Worm (Caenorhabditis elegans): Measurements from ENCODE around the gene ech-5.

Gene ech-5

ce11 chrIV:796521-797073 lies at the start of gene ech-5, which contains the start of gene F56B3.11 (continued):
- no peak for TF ChIP-seq zip-2 (tag; optimal IDR thresholded peaks at IDR 0.05)
- peak; percentile 96 for TF ChIP-seq lin-38 (GFP tag; IDR thresholded peaks at IDR 0.05)
- no peak for TF ChIP-seq Y105C5A.15 (GFP tag; IDR thresholded peaks at IDR 0.05)
- TF ChIP-seq rbr-2 (tag; optimal IDR thresholded peaks at IDR 0.05) = peak; percentile 74
- TF ChIP-seq mxl-3 (GFP tag; optimal IDR thresholded peaks at IDR 0.05) = no peak
- TF ChIP-seq skn-1 (tag; optimal IDR thresholded peaks at IDR 0.05) = no peak
- no peak for TF ChIP-seq ceh-44 (GFP tag; IDR thresholded peaks at IDR 0.05)
- TF ChIP-seq nhr-77 (tag; optimal IDR thresholded peaks at IDR 0.05) = peak; percentile 32
- TF ChIP-seq dpl-1 (GFP tag; optimal IDR thresholded peaks at IDR 0.05) = peak; percentile 76
- no peak for TF ChIP-seq duxl-1 (tag; optimal IDR thresholded peaks at IDR 0.05; ENCODE audit: poor library complexity)
- TF ChIP-seq zfp-2 (tag; optimal IDR thresholded peaks at IDR 0.05) = peak; percentile 61
- TF ChIP-seq ceh-28 (tag; optimal IDR thresholded peaks at IDR 0.05) = no peak
- no peak for TF ChIP-seq T26A8.4 (GFP tag; IDR thresholded peaks at IDR 0.05)
- no peak for TF ChIP-seq gei-8 (GFP tag; optimal IDR thresholded peaks at IDR 0.05)
- peak; percentile 9 for TF ChIP-seq nhr-48 (tag; optimal IDR thresholded peaks at IDR 0.05)
- peak; percentile 43 for TF ChIP-seq lir-3 (tag; optimal IDR thresholded peaks at IDR 0.05)
- TF ChIP-seq F26F4.8 (GFP tag; conservative IDR thresholded peaks at IDR 0.05) = no peak
- no peak for TF ChIP-seq snpc-4 (tag; optimal IDR thresholded peaks at IDR 0.05)
- peak; percentile 40 for TF ChIP-seq sdz-12 (GFP tag; optimal IDR thresholded peaks at IDR 0.05)
- TF ChIP-seq hlh-30 (tag; optimal IDR thresholded peaks at IDR 0.05; ENCODE audit: insufficient read depth) = peak; percentile 36
- no peak for TF ChIP-seq ceh-62 (tag; optimal IDR thresholded peaks at IDR 0.05)
- TF ChIP-seq unc-39 (tag; optimal IDR thresholded peaks at IDR 0.05) = no peak
- no peak for TF ChIP-seq saeg-2 (GFP tag; IDR thresholded peaks at IDR 0.05)
- TF ChIP-seq snpc-1.2 (GFP tag; IDR thresholded peaks at IDR 0.05) = no peak
- no peak for TF ChIP-seq attf-4 (tag; optimal IDR thresholded peaks at IDR 0.05)
- TF ChIP-seq pqm-1 (tag; optimal IDR thresholded peaks at IDR 0.05) = no peak
- TF ChIP-seq madf-9 (GFP tag; conservative IDR thresholded peaks at IDR 0.05) = no peak
- TF ChIP-seq aha-1 (tag) = peak; percentile 81
- no peak for TF ChIP-seq vab-7 (GFP tag; IDR thresholded peaks at IDR 0.05)
- TF ChIP-seq mdl-1 (tag; optimal IDR thresholded peaks at IDR 0.05) = no peak
- TF ChIP-seq nhr-6 (tag; optimal IDR thresholded peaks at IDR 0.05) = no peak
- no peak for TF ChIP-seq lim-7 (GFP tag; IDR thresholded peaks at IDR 0.05)
- no peak for TF ChIP-seq ama-1 (optimal IDR thresholded peaks at IDR 0.05)
- TF ChIP-seq Y75B8A.6 (GFP tag; IDR thresholded peaks at IDR 0.05) = no peak
- no peak for TF ChIP-seq ceh-32 (tag; optimal IDR thresholded peaks at IDR 0.05; ENCODE audit: poor library complexity)
- TF ChIP-seq nhr-11 (tag; optimal IDR thresholded peaks at IDR 0.05) = no peak
- TF ChIP-seq pha-4 (GFP tag; IDR thresholded peaks at IDR 0.05) = no peak; the same call in 1 of the 2 replicates
- no peak for TF ChIP-seq pha-4 (tag; optimal IDR thresholded peaks at IDR 0.05)
- peak; percentile 1 for TF ChIP-seq lin-13 (GFP tag; optimal IDR thresholded peaks at IDR 0.05)
- TF ChIP-seq lin-15B (tag; optimal IDR thresholded peaks at IDR 0.05) = peak; percentile 69

- peak in 1 of 2 experiments; percentile 85 for TF ChIP-seq unc-62 (GFP tag; optimal IDR thresholded peaks at IDR 0.05 in 1 of 2)
- no peak for TF ChIP-seq unc-62 (tag; optimal IDR thresholded peaks at IDR 0.05)
- TF ChIP-seq madf-5 (GFP tag; IDR thresholded peaks at IDR 0.05) = no peak
- no peak for TF ChIP-seq dmd-8 (GFP tag; IDR thresholded peaks at IDR 0.05)
- TF ChIP-seq spr-3 (GFP tag; optimal IDR thresholded peaks at IDR 0.05) = no peak
- TF ChIP-seq aha-1 (tag) = peak; percentile 61
- TF ChIP-seq hmg-1.1 (GFP tag; IDR thresholded peaks at IDR 0.05) = no peak
- TF ChIP-seq nhr-10 (tag; optimal IDR thresholded peaks at IDR 0.05) = no peak
- TF ChIP-seq nhr-6 (tag; optimal IDR thresholded peaks at IDR 0.05) = no peak
Measured at ce11 chrIV:749557-749956, 47.3 kb upstream of the ech-5 start.

Measured in whole organism, L4 larva.